Fruit fly (Drosophila melanogaster): Measurements from ENCODE around the gene Nepl8.

Gene Nepl8

dm6 chr2L:16486001-16486793 is 1.8 kb upstream of the Nepl8 start (continued):
- TF ChIP-seq CG10669 (GFP tag; optimal IDR thresholded peaks at IDR 0.05) (peak; percentile 45), Sox102F (GFP tag; optimal IDR thresholded peaks at IDR 0.05) (peak; percentile 28), CG34406 (GFP tag; optimal IDR thresholded peaks at IDR 0.05) (peak; percentile 10), Ets96B (tag; optimal IDR thresholded peaks at IDR 0.05) (peak; percentile 36), CG4318 (GFP tag; optimal IDR thresholded peaks at IDR 0.05) (no peak), salr (GFP tag; optimal IDR thresholded peaks at IDR 0.05) (peak; percentile 18 to 54), CG3919 (GFP tag; optimal IDR thresholded peaks at IDR 0.05) (peak; percentile 35), CG1621 (tag; optimal IDR thresholded peaks at IDR 0.05) (no peak), CG31627 (GFP tag; optimal IDR thresholded peaks at IDR 0.05) (peak; percentile 34), CG6808 (GFP tag; optimal IDR thresholded peaks at IDR 0.05) (peak; percentile 34), CG6163 (GFP tag; IDR thresholded peaks at IDR 0.05) (peak; percentile 45; the same call in 2 of the 3 replicates), Met (GFP tag; optimal IDR thresholded peaks at IDR 0.05) (peak; percentile 23), eg (GFP tag; IDR thresholded peaks at IDR 0.05) (peak; percentile 41), CG9139 (GFP tag; optimal IDR thresholded peaks at IDR 0.05) (peak; percentile 15), svp (GFP tag) (peak; percentile 74), fd59A (GFP tag; optimal IDR thresholded peaks at IDR 0.05) (no peak), acj6 (GFP tag; optimal IDR thresholded peaks at IDR 0.05) (peak; percentile 23), Ets21C (GFP tag; optimal IDR thresholded peaks at IDR 0.05) (no peak), Eip78C (GFP tag) (peak; percentile 70), CG6276 (GFP tag; optimal IDR thresholded peaks at IDR 0.05) (no peak), cyc (GFP tag; optimal IDR thresholded peaks at IDR 0.05) (peak; percentile 24), ss (GFP tag; optimal IDR thresholded peaks at IDR 0.05) (peak; percentile 35 to 72), CG32006 (GFP tag; optimal IDR thresholded peaks at IDR 0.05) (peak; percentile 39), CG6792 (GFP tag; optimal IDR thresholded peaks at IDR 0.05) (no peak), Sox15 (GFP tag; optimal IDR thresholded peaks at IDR 0.05) (no peak), CG7368 (GFP tag; optimal IDR thresholded peaks at IDR 0.05) (peak; percentile 14), Hr38 (GFP tag; optimal IDR thresholded peaks at IDR 0.05) (no peak), dac (GFP tag; optimal IDR thresholded peaks at IDR 0.05) (peak; percentile 64), CG16779 (tag; optimal IDR thresholded peaks at IDR 0.05) (no peak), OdsH (GFP tag; optimal IDR thresholded peaks at IDR 0.05) (peak; percentile 30), lz (GFP tag; optimal IDR thresholded peaks at IDR 0.05) (peak; percentile 9), pdm3 (GFP tag; optimal IDR thresholded peaks at IDR 0.05) (peak; percentile 52)

dm6 chr2L:16491123-16491751 is 3.3 kb downstream of the Nepl8 start, which contains the start of gene Tpr2:
Tpr2 (plus strand) TSS chr2L:16491540.
- TF ChIP-seq CG15336 (GFP tag; IDR thresholded peaks at IDR 0.05) (no peak; the same call in 1 of the 2 replicates), eg (GFP tag; IDR thresholded peaks at IDR 0.05) (0 out of 3 replicates have a peak, but pooled peaks have one; percentile 30), Eip78C (GFP tag) (peak; percentile 72), CG3919 (GFP tag; optimal IDR thresholded peaks at IDR 0.05) (no peak), fd59A (GFP tag; optimal IDR thresholded peaks at IDR 0.05) (no peak), dac (GFP tag; optimal IDR thresholded peaks at IDR 0.05) (no peak), CG10669 (GFP tag; optimal IDR thresholded peaks at IDR 0.05) (no peak), Sox102F (GFP tag; optimal IDR thresholded peaks at IDR 0.05) (peak; percentile 62), CG11902 (GFP tag; optimal IDR thresholded peaks at IDR 0.05) (no peak), svp (GFP tag) (peak; percentile 73), Hr4 (GFP tag; optimal IDR thresholded peaks at IDR 0.05) (peak; percentile 13), achi (GFP tag; optimal IDR thresholded peaks at IDR 0.05) (peak; percentile 80), salr (GFP tag; optimal IDR thresholded peaks at IDR 0.05) (peak in 1 of 2 experiments; percentile 17), CG34406 (GFP tag; optimal IDR thresholded peaks at IDR 0.05) (peak; percentile 17), pdm3 (GFP tag; optimal IDR thresholded peaks at IDR 0.05) (peak; percentile 30), CG1621 (tag; optimal IDR thresholded peaks at IDR 0.05) (no peak), dsx (GFP tag; optimal IDR thresholded peaks at IDR 0.05; ENCODE audit: poor library complexity, severe bottlenecking) (no peak), CG8632 (GFP tag; optimal IDR thresholded peaks at IDR 0.05) (no peak), Smox (GFP tag; optimal IDR thresholded peaks at IDR 0.05) (peak; percentile 48), CG6808 (GFP tag; optimal IDR thresholded peaks at IDR 0.05) (no peak), ss (GFP tag; optimal IDR thresholded peaks at IDR 0.05) (no peak), Ets96B (tag; optimal IDR thresholded peaks at IDR 0.05) (no peak), CG8119 (GFP tag; IDR thresholded peaks at IDR 0.05) (peak; percentile 25; the same call in 1 of the 3 replicates), CG32006 (GFP tag; optimal IDR thresholded peaks at IDR 0.05) (peak; percentile 6), CG8319 (GFP tag; optimal IDR thresholded peaks at IDR 0.05) (no peak), vri (GFP tag; optimal IDR thresholded peaks at IDR 0.05) (no peak), Hr38 (GFP tag; optimal IDR thresholded peaks at IDR 0.05) (no peak), Ets21C (GFP tag; optimal IDR thresholded peaks at IDR 0.05) (peak; percentile 46), Gug (GFP tag; IDR thresholded peaks at IDR 0.05) (no peak), spab (GFP tag; optimal IDR thresholded peaks at IDR 0.05) (no peak), CG16779 (tag; optimal IDR thresholded peaks at IDR 0.05) (peak; percentile 12), OdsH (GFP tag; optimal IDR thresholded peaks at IDR 0.05) (peak; percentile 21), CG9139 (GFP tag; optimal IDR thresholded peaks at IDR 0.05) (no peak)

Measured in whole organism, prepupa.